Worm (Caenorhabditis elegans) whole organism, late embryonic: ENCODE results near the gene aakb-1.

Source experiments
- C38D4.7 ChIP-seq: fragments of 200-800 bp; sonication (Bioruptor generic); optimal IDR thresholded peaks from 2 replicates; lab custom pipeline; 2018; ENCODE audit warnings: mild to moderate bottlenecking, missing genetic modification characterization, moderate library complexity, missing compliant biosample characterization
- K02D7.2 ChIP-seq: sonication (generic microtip); optimal IDR thresholded peaks from 2 replicates; lab custom pipeline; 2017; ENCODE audit warnings: mild to moderate bottlenecking, missing genetic modification characterization, missing compliant biosample characterization
- ama-1 ChIP-seq: fragments of 150-350 bp; optimal IDR thresholded peaks from 2 replicates; lab custom pipeline; 2014
- ceh-18 ChIP-seq: sonication (generic microtip); optimal IDR thresholded peaks from 2 replicates; lab custom pipeline; 2016; ENCODE audit warnings: missing genetic modification characterization, missing compliant biosample characterization
- ceh-22 ChIP-seq: sonication (generic microtip); optimal IDR thresholded peaks from 2 replicates; lab custom pipeline; 2017; ENCODE audit warnings: missing biosample characterization, missing genetic modification characterization
- ceh-24 ChIP-seq: sonication (generic microtip); optimal IDR thresholded peaks from 2 replicates; lab custom pipeline; 2016; ENCODE audit warnings: mild to moderate bottlenecking, missing genetic modification characterization, missing compliant biosample characterization
- ceh-31 ChIP-seq: sonication (generic microtip); optimal IDR thresholded peaks from 2 replicates; lab custom pipeline; 2016; ENCODE audit warnings: missing genetic modification characterization, missing compliant biosample characterization
- ceh-34 ChIP-seq: sonication (generic microtip); optimal IDR thresholded peaks from 2 replicates; lab custom pipeline; 2016; ENCODE audit warnings: mild to moderate bottlenecking, missing genetic modification characterization, missing compliant biosample characterization
- ceh-48 ChIP-seq: sonication (generic microtip); optimal IDR thresholded peaks from 2 replicates; lab custom pipeline; 2016; ENCODE audit warnings: missing genetic modification characterization, inconsistent platforms, missing compliant biosample characterization
- ceh-6 ChIP-seq: fragments of 200-800 bp; sonication (Bioruptor generic); optimal IDR thresholded peaks from 2 replicates; lab custom pipeline; 2018; ENCODE audit warnings: mild to moderate bottlenecking, missing genetic modification characterization, missing compliant biosample characterization
- ceh-9 ChIP-seq: sonication (generic microtip); optimal IDR thresholded peaks from 2 replicates; lab custom pipeline; 2016; ENCODE audit warnings: mild to moderate bottlenecking, missing genetic modification characterization, inconsistent platforms, missing compliant biosample characterization
- che-1 ChIP-seq: sonication (generic microtip); optimal IDR thresholded peaks from 2 replicates; lab custom pipeline; 2016; ENCODE audit warnings: mild to moderate bottlenecking, missing genetic modification characterization, missing compliant biosample characterization
- dve-1 ChIP-seq: sonication (generic microtip); optimal IDR thresholded peaks from 2 replicates; lab custom pipeline; 2017; ENCODE audit warnings: antibody characterized with exemption, mild to moderate bottlenecking, missing genetic modification characterization, missing compliant biosample characterization
- ets-4 ChIP-seq: sonication (generic microtip); optimal IDR thresholded peaks from 2 replicates; lab custom pipeline; 2016; ENCODE audit warnings: missing genetic modification characterization, missing compliant biosample characterization
- eyg-1 ChIP-seq: sonication (generic microtip); optimal IDR thresholded peaks from 2 replicates; lab custom pipeline; 2016; ENCODE audit warnings: missing genotype, missing genetic modification characterization, missing compliant biosample characterization
- fkh-10 ChIP-seq: fragments of 150-350 bp; optimal IDR thresholded peaks from 2 replicates; lab custom pipeline; 2014; ENCODE audit warnings: missing biosample characterization, missing genetic modification reagents, missing genetic modification characterization
- fkh-6 ChIP-seq: sonication (generic microtip); optimal IDR thresholded peaks from 2 replicates; lab custom pipeline; 2016; ENCODE audit warnings: missing genetic modification characterization, missing compliant biosample characterization
- gmeb-2 ChIP-seq: sonication (generic microtip); optimal IDR thresholded peaks from 2 replicates; lab custom pipeline; 2016; ENCODE audit warnings: missing genetic modification characterization, inconsistent platforms, missing compliant biosample characterization
- hlh-30 ChIP-seq: sonication (generic microtip); optimal IDR thresholded peaks from 2 replicates; lab custom pipeline; 2017; ENCODE audit warnings: antibody characterized with exemption, missing genetic modification characterization, missing compliant biosample characterization; ENCODE audit not compliant: insufficient read depth
- hlh-6 ChIP-seq: sonication (generic microtip); optimal IDR thresholded peaks from 2 replicates; lab custom pipeline; 2016; ENCODE audit warnings: missing genotype, missing genetic modification characterization, missing compliant biosample characterization
- hlh-8 ChIP-seq: sonication (generic microtip); optimal IDR thresholded peaks from 2 replicates; lab custom pipeline; 2016; ENCODE audit warnings: missing genotype, missing genetic modification characterization, missing compliant biosample characterization
- nfya-1 ChIP-seq: sonication (generic microtip); optimal IDR thresholded peaks from 2 replicates; lab custom pipeline; 2017; ENCODE audit warnings: missing genetic modification characterization, mild to moderate bottlenecking, missing compliant biosample characterization, antibody characterized with exemption, moderate library complexity
- odd-2 ChIP-seq: sonication (generic microtip); optimal IDR thresholded peaks from 2 replicates; lab custom pipeline; 2017; ENCODE audit warnings: antibody characterized with exemption, mild to moderate bottlenecking, missing genetic modification characterization, missing compliant biosample characterization
- pag-3 ChIP-seq: sonication (generic microtip); optimal IDR thresholded peaks from 2 replicates; lab custom pipeline; 2016; ENCODE audit warnings: missing compliant biosample characterization, missing genetic modification characterization, borderline replicate concordance
- pha-2 ChIP-seq: sonication (generic microtip); optimal IDR thresholded peaks from 2 replicates; lab custom pipeline; 2017; ENCODE audit warnings: mild to moderate bottlenecking, missing genetic modification characterization, missing compliant biosample characterization
- pqm-1 ChIP-seq: sonication (generic microtip); optimal IDR thresholded peaks from 2 replicates; lab custom pipeline; 2016; ENCODE audit warnings: missing genetic modification characterization, missing compliant biosample characterization
- pros-1 ChIP-seq: fragments of 150-350 bp; optimal IDR thresholded peaks from 2 replicates; lab custom pipeline; 2014; ENCODE audit warnings: missing biosample characterization, missing genetic modification reagents, missing genetic modification characterization
- ref-2 ChIP-seq: sonication (generic microtip); optimal IDR thresholded peaks from 2 replicates; lab custom pipeline; 2016; ENCODE audit warnings: missing genetic modification characterization, missing compliant biosample characterization
- rnt-1 ChIP-seq: sonication (generic microtip); optimal IDR thresholded peaks from 2 replicates; lab custom pipeline; 2016; ENCODE audit warnings: missing genetic modification characterization, missing compliant biosample characterization
- sdc-2 ChIP-seq: sonication (generic microtip); optimal IDR thresholded peaks from 2 replicates; lab custom pipeline; 2016; ENCODE audit warnings: missing genotype, missing genetic modification characterization, missing compliant biosample characterization
- sox-4 ChIP-seq: sonication (generic microtip); optimal IDR thresholded peaks from 2 replicates; lab custom pipeline; 2017; ENCODE audit warnings: mild to moderate bottlenecking, missing genetic modification characterization, inconsistent platforms, missing compliant biosample characterization
- syd-9 ChIP-seq: sonication (generic microtip); optimal IDR thresholded peaks from 2 replicates; lab custom pipeline; 2016; ENCODE audit warnings: mild to moderate bottlenecking, missing genetic modification characterization, moderate library complexity, missing compliant biosample characterization
- tbx-2 ChIP-seq: sonication (generic microtip); optimal IDR thresholded peaks from 2 replicates; lab custom pipeline; 2016; ENCODE audit warnings: missing genetic modification characterization, missing compliant biosample characterization
- tbx-7 ChIP-seq: sonication (generic microtip); optimal IDR thresholded peaks from 2 replicates; lab custom pipeline; 2016; ENCODE audit warnings: missing genotype, missing genetic modification characterization, missing compliant biosample characterization
- unc-3 ChIP-seq, 2 experiments: fragments of 200-800 bp in 1 of 2; sonication (Bioruptor generic) in 1 of 2; sonication (generic microtip) in 1 of 2; conservative IDR thresholded peaks in 1 of 2; optimal IDR thresholded peaks in 1 of 2; 2 replicates each; pipeline versions ENCODE4 v1.3.6 to Lab custom; 2016 to 2022; ENCODE audit warnings: missing compliant biosample characterization in 2 of 2, missing genetic modification characterization in 2 of 2, missing genetic modification reagents in 1 of 2
- unc-55 ChIP-seq: sonication (generic microtip); optimal IDR thresholded peaks from 2 replicates; lab custom pipeline; 2017; ENCODE audit warnings: missing biosample characterization, missing genetic modification reagents, missing genetic modification characterization
- unc-86 ChIP-seq: sonication (generic microtip); optimal IDR thresholded peaks from 2 replicates; lab custom pipeline; 2016; ENCODE audit warnings: missing genetic modification characterization, missing compliant biosample characterization
- ztf-16 ChIP-seq: sonication (generic microtip); optimal IDR thresholded peaks from 2 replicates; lab custom pipeline; 2017; ENCODE audit warnings: missing genetic modification characterization, missing compliant biosample characterization

Gene aakb-1

ce11 chrX:13717053-13717671 is 38.4 kb upstream of the aakb-1 start, which contains the start of gene shc-3:
Gene shc-3, plus strand, starts transcription at chrX:13717536.
- TF ChIP-seq che-1 (tag; lab: Kevin White, UChicago): no peak
- TF ChIP-seq hlh-30 (tag; lab: Kevin White, UChicago): no peak
- TF ChIP-seq rnt-1 (tag; lab: Kevin White, UChicago): no peak
- TF ChIP-seq K02D7.2: no peak
- TF ChIP-seq ref-2 (tag; lab: Kevin White, UChicago): no peak
- TF ChIP-seq unc-55: no peak
- no peak for TF ChIP-seq pros-1 (tag; lab: Kevin White, UChicago)
- TF ChIP-seq ceh-6 (GFP tag; lab: Kevin White, UChicago): no peak
- no peak for TF ChIP-seq ceh-22
- TF ChIP-seq sox-4 (tag; lab: Kevin White, UChicago): no peak
- no peak for TF ChIP-seq eyg-1 (tag; lab: Kevin White, UChicago)
- TF ChIP-seq fkh-6 (tag; lab: Kevin White, UChicago): no peak
- no peak for TF ChIP-seq gmeb-2 (tag; lab: Kevin White, UChicago)
- no peak for TF ChIP-seq ets-4

ce11 chrX:13722821-13723220 is 32.7 kb upstream of the aakb-1 start, which contains the start of gene poml-1:
Gene poml-1, minus strand, starts transcription at chrX:13722921.
- TF ChIP-seq syd-9: no peak
- no peak for TF ChIP-seq tbx-7 (tag; lab: Kevin White, UChicago)
- TF ChIP-seq hlh-30 (tag; lab: Kevin White, UChicago): no peak
- TF ChIP-seq unc-3 (GFP tag; conservative IDR thresholded peaks at IDR 0.05; lab: Robert Waterston, UW): no peak
- no peak for TF ChIP-seq unc-3 (tag; optimal IDR thresholded peaks at IDR 0.05; lab: Kevin White, UChicago)
- TF ChIP-seq ama-1 (lab: Kevin White, UChicago): no peak
- no peak for TF ChIP-seq unc-55
- TF ChIP-seq dve-1: no peak
- TF ChIP-seq C38D4.7 (GFP tag; lab: Kevin White, UChicago): no peak
- TF ChIP-seq, all 69 proteins: peak for 0

DNA sequence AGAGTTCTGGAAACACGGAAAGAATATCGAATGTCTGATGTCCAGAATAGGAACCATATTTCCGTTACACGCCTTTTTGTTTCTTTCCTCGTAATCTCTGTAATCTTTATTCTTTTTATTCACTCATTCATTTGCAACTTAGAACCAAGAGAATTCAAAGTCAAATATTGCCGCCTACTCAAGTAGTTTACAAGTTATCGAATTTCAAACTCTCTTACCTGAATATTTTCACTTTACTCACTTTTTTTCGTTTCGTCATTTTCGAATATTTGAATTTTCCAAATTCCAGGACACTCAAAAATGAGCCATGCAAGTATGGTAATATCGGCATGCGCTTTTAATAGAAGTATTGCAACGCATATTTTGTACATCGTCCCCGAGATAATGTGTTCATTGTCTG is 31.2 kb upstream of the aakb-1 start, which contains the start of gene K11E4.6:
Gene K11E4.6, plus strand, starts transcription at position 301 of the 400 bp plus-strand sequence.
- TF ChIP-seq che-1 (tag; lab: Kevin White, UChicago): no peak
- TF ChIP-seq odd-2 (tag; lab: Kevin White, UChicago): no peak
- no peak for TF ChIP-seq ceh-48 (tag; lab: Kevin White, UChicago)
- TF ChIP-seq hlh-30 (tag; lab: Kevin White, UChicago): no peak
- no peak for TF ChIP-seq unc-3 (GFP tag; conservative IDR thresholded peaks at IDR 0.05; lab: Robert Waterston, UW)
- no peak for TF ChIP-seq unc-3 (tag; optimal IDR thresholded peaks at IDR 0.05; lab: Kevin White, UChicago)
- TF ChIP-seq hlh-6 (tag; lab: Kevin White, UChicago): no peak
- TF ChIP-seq pqm-1 (tag; lab: Kevin White, UChicago): no peak
- no peak for TF ChIP-seq pha-2 (tag; lab: Kevin White, UChicago)
- TF ChIP-seq ama-1 (lab: Kevin White, UChicago): no peak

DNA sequence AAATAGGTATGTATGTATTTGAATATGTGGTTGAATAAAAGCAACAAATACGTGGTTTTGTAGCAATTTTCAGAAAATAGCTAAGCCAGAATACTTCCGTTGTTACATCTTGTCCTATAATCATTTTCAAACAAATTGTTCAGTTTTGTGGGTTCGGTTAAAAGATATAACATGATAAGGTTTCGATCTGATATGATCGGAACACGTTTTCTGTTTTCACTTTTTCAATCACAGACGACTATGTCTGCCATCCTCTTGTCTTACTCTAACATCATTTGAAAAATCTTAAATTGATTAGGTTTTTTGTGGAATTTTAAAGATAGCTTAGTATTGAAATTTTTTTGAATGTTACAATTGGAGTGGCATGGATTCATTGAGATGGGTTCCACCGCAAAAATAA is 29.3 kb upstream of the aakb-1 start:
- TF ChIP-seq gmeb-2 (tag; lab: Kevin White, UChicago) (no peak), fkh-10 (GFP tag; lab: Kevin White, UChicago) (no peak), pag-3 (tag; lab: Kevin White, UChicago) (no peak), tbx-7 (tag; lab: Kevin White, UChicago) (no peak), pqm-1 (tag; lab: Kevin White, UChicago) (no peak), ceh-24 (tag; lab: Kevin White, UChicago) (no peak), unc-55 (no peak), ceh-9 (tag; lab: Kevin White, UChicago) (no peak), ztf-16 (tag; lab: Kevin White, UChicago) (no peak)

ce11 chrX:13726874-13727343 is 28.7 kb upstream of the aakb-1 start, which contains the start of gene pix-1:
Gene pix-1, plus strand, starts transcription at chrX:13727293.
- TF ChIP-seq nfya-1 (tag; lab: Kevin White, UChicago): peak; percentile 46
- TF ChIP-seq ama-1 (lab: Kevin White, UChicago): no peak
- TF ChIP-seq sdc-2 (tag; lab: Kevin White, UChicago): peak; percentile 66
- no peak for TF ChIP-seq unc-86 (tag; lab: Kevin White, UChicago)
- TF ChIP-seq ceh-48 (tag; lab: Kevin White, UChicago): peak; percentile 14
- peak; percentile 32 for TF ChIP-seq ceh-31
- TF ChIP-seq ceh-18 (tag; lab: Kevin White, UChicago): peak; percentile 10
- TF ChIP-seq tbx-2 (tag; lab: Kevin White, UChicago): peak; percentile 9
- TF ChIP-seq pag-3 (tag; lab: Kevin White, UChicago): no peak
- peak; percentile 76 for TF ChIP-seq hlh-8 (tag; lab: Kevin White, UChicago)
- no peak for TF ChIP-seq K02D7.2
- peak; percentile 0 for TF ChIP-seq ceh-34 (tag; lab: Kevin White, UChicago)
